Worm (Caenorhabditis elegans): ENCODE results near the gene lin-40.

lin-40 gene

ce11 chrV:3717751-3718150 is 13.0 kb downstream of the lin-40 start (continued):
- TF ChIP-seq nhr-71 (tag; optimal IDR thresholded peaks at IDR 0.05) (peak; percentile 67), lin-15B (tag; optimal IDR thresholded peaks at IDR 0.05) (no peak), efl-1 (optimal IDR thresholded peaks at IDR 0.05) (peak; percentile 26 to 37), efl-1 (GFP tag; optimal IDR thresholded peaks at IDR 0.05 in 1 of 2) (no peak), skn-1 (tag; optimal IDR thresholded peaks at IDR 0.05) (peak; percentile 45), lir-3 (tag; optimal IDR thresholded peaks at IDR 0.05; ENCODE audit: poor library complexity) (no peak), nhr-77 (tag; optimal IDR thresholded peaks at IDR 0.05) (no peak), ceh-82 (tag; optimal IDR thresholded peaks at IDR 0.05) (peak in 2 of 3 experiments; percentile 36 to 65), zip-4 (GFP tag; optimal IDR thresholded peaks at IDR 0.05) (no peak), nhr-90 (tag; optimal IDR thresholded peaks at IDR 0.05; ENCODE audit: poor library complexity) (no peak), mab-9 (GFP tag; IDR thresholded peaks at IDR 0.05) (0 out of 2 replicates have a peak, but pooled peaks have one; percentile 9), nhr-47 (tag; optimal IDR thresholded peaks at IDR 0.05) (peak; percentile 64), C34B4.2 (tag; optimal IDR thresholded peaks at IDR 0.05) (no peak), lin-35 (GFP tag; optimal IDR thresholded peaks at IDR 0.05) (peak in 1 of 2 experiments; percentile 39)

DNA sequence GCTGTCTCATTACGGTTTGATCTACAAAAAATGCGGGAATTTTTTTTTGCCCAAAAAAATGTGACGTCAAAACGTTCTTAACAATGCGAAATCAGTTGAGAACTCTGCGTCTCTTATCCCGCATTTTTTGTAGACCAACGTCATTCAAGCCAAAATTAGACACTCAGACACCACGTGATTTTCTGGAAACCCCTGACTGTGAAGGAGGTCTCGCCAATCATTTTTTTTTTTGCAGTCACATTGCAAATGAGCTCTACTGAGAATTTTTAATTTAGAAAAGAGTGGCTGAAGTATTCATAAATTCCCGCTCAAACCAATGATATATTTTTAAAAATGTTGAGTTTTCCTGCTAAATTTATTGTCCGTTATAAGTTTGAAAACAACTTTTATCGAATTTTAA is 13.7 kb downstream of the lin-40 start:
- TF ChIP-seq unc-98 (GFP tag; IDR thresholded peaks at IDR 0.05), result no peak
- no peak for TF ChIP-seq nhr-237 (tag; optimal IDR thresholded peaks at IDR 0.05)
- peak; percentile 64 for TF ChIP-seq fkh-8 (tag; optimal IDR thresholded peaks at IDR 0.05)
- no peak for TF ChIP-seq zag-1 (tag; optimal IDR thresholded peaks at IDR 0.05)
- no peak for TF ChIP-seq ceh-88 (GFP tag; IDR thresholded peaks at IDR 0.05)
- peak; percentile 29 for TF ChIP-seq nhr-71 (tag; optimal IDR thresholded peaks at IDR 0.05)
- TF ChIP-seq ces-1 (GFP tag; optimal IDR thresholded peaks at IDR 0.05), result no peak
- no peak for TF ChIP-seq isw-1 (GFP tag; IDR thresholded peaks at IDR 0.05)
- TF ChIP-seq vab-15 (tag; optimal IDR thresholded peaks at IDR 0.05), result no peak
- TF ChIP-seq nhr-85 (tag), result peak; percentile 17
- peak; percentile 51 for TF ChIP-seq nhr-47 (tag; optimal IDR thresholded peaks at IDR 0.05)
- TF ChIP-seq sox-4 (tag; optimal IDR thresholded peaks at IDR 0.05), result peak; percentile 25
- no peak for TF ChIP-seq aly-2 (tag; optimal IDR thresholded peaks at IDR 0.05)
- TF ChIP-seq dsc-1 (tag; optimal IDR thresholded peaks at IDR 0.05), result peak; percentile 66

DNA sequence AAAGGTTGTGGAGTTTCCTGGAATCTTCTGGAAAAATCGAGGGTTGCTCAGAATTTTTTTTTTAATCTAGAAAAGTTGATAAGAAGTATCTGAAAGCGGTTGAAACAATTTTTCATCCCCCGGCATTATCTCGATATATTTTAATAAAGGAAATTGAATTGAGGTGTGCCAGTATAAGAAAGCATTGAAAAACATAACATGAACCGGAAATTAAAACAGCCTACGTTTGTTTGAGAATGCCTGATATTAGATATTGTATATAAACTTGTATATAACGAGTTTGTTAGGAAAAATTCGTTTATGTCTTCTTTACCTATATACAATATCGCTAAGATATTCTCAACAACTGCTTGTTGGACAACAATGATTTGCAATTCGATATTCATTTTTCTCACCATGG is 20.0 kb downstream of the lin-40 start, which contains the start of gene str-30:
str-30 (plus strand) TSS at position 301 of the 400 bp plus-strand sequence.
- TF ChIP-seq C34B4.2 (tag; optimal IDR thresholded peaks at IDR 0.05), result no peak
- TF ChIP-seq lin-14 (GFP tag; optimal IDR thresholded peaks at IDR 0.05), result no peak
- no peak for TF ChIP-seq unc-30 (tag; optimal IDR thresholded peaks at IDR 0.05)
- TF ChIP-seq snu-23 (GFP tag; optimal IDR thresholded peaks at IDR 0.05), result no peak
- no peak for TF ChIP-seq hlh-4 (tag; optimal IDR thresholded peaks at IDR 0.05)
- TF ChIP-seq ama-1 (optimal IDR thresholded peaks at IDR 0.05), result no peak
- no peak for TF ChIP-seq C04F5.9 (tag; optimal IDR thresholded peaks at IDR 0.05)
- no peak for TF ChIP-seq sox-4 (tag; optimal IDR thresholded peaks at IDR 0.05)
- no peak for TF ChIP-seq nhr-20 (tag; optimal IDR thresholded peaks at IDR 0.05)
- TF ChIP-seq C16A3.4 (tag; optimal IDR thresholded peaks at IDR 0.05), result no peak
- TF ChIP-seq nhr-90 (tag; optimal IDR thresholded peaks at IDR 0.05; ENCODE audit: poor library complexity), result no peak
- no peak for TF ChIP-seq sptf-1 (tag; optimal IDR thresholded peaks at IDR 0.05)
- no peak for TF ChIP-seq nhr-71 (tag; optimal IDR thresholded peaks at IDR 0.05)
- TF ChIP-seq lir-3 (tag; optimal IDR thresholded peaks at IDR 0.05; ENCODE audit: poor library complexity), result no peak
- TF ChIP-seq fkh-4 (tag; optimal IDR thresholded peaks at IDR 0.05; ENCODE audit: borderline replicate concordance), result no peak
- no peak for TF ChIP-seq irx-1 (tag; optimal IDR thresholded peaks at IDR 0.05)
- TF ChIP-seq nhr-11 (tag; optimal IDR thresholded peaks at IDR 0.05), result no peak
- TF ChIP-seq nhr-76 (tag; optimal IDR thresholded peaks at IDR 0.05), result no peak

DNA sequence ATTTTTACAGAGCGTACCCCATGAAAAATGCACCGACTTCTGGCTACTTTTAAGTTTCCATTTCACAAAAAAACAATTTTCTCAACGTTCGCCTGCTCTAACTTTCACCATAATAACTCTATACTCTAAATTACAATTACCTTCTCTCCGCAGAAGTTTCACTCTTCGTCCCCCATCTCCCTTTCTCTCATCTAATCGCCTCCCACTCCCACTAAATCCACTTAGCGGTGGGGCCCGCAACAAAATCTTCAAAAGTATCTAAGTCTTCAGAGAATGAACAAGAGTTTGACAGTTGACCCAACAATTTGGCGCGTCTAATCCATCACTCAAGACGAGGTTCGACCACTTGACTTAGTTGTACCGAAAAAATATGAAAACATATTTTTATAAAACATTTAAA is 33.6 kb downstream of the lin-40 start:
- no peak for TF ChIP-seq vab-15 (tag; optimal IDR thresholded peaks at IDR 0.05)
- peak; percentile 95 for TF ChIP-seq blmp-1 (tag; optimal IDR thresholded peaks at IDR 0.05)
- no peak for TF ChIP-seq F16B12.6 (tag; optimal IDR thresholded peaks at IDR 0.05)
